Worm (Caenorhabditis elegans): ENCODE data around the gene ufm-1.

The ufm-1 gene

DNA sequence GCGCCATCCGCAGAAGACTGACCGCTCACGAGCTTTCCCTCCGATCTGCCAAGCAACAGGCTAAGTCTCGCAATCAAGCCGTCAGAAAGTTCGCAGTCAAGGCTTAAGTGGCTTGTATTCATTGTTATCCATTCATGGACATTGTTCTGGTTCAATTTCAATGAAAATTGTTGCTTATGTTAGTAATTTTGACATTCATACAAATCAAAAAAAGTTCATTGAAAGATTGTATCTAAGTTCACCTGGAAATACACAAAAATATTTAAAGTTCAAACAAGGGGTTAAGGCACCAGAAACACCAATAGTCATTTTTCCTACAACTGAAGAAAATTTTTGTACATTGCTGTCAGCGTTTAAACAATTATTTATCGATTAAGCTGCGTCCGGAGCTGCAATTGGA is 3.3 kb upstream of the ufm-1 start:
- TF ChIP-seq tra-4 (tag; optimal IDR thresholded peaks at IDR 0.05), result no peak
- TF ChIP-seq ceh-13 (GFP tag; optimal IDR thresholded peaks at IDR 0.05), result no peak
- TF ChIP-seq tbx-11 (GFP tag; IDR thresholded peaks at IDR 0.05), result no peak
- TF ChIP-seq ceh-36 (tag; optimal IDR thresholded peaks at IDR 0.05), result no peak
- TF ChIP-seq hnd-1 (tag; optimal IDR thresholded peaks at IDR 0.05), result no peak
- no peak for TF ChIP-seq ama-1 (optimal IDR thresholded peaks at IDR 0.05)
- TF ChIP-seq pes-1 (GFP tag; IDR thresholded peaks at IDR 0.05), result no peak
- TF ChIP-seq flt-1 (GFP tag; IDR thresholded peaks at IDR 0.05), result no peak
- TF ChIP-seq aly-1 (tag; optimal IDR thresholded peaks at IDR 0.05), result no peak
- no peak for TF ChIP-seq sea-1 (GFP tag; conservative IDR thresholded peaks at IDR 0.05)
- no peak for TF ChIP-seq hmbx-1 (tag; optimal IDR thresholded peaks at IDR 0.05)
- no peak for TF ChIP-seq scrt-1 (GFP tag; IDR thresholded peaks at IDR 0.05)
- no peak for TF ChIP-seq hmg-4 (GFP tag; optimal IDR thresholded peaks at IDR 0.05)
- no peak for TF ChIP-seq B0310.2 (tag; optimal IDR thresholded peaks at IDR 0.05)
- no peak for TF ChIP-seq tbx-37 (GFP tag; conservative IDR thresholded peaks at IDR 0.05)
- TF ChIP-seq ets-7 (tag; optimal IDR thresholded peaks at IDR 0.05), result no peak
- no peak for TF ChIP-seq F13C5.2 (tag; optimal IDR thresholded peaks at IDR 0.05)

DNA sequence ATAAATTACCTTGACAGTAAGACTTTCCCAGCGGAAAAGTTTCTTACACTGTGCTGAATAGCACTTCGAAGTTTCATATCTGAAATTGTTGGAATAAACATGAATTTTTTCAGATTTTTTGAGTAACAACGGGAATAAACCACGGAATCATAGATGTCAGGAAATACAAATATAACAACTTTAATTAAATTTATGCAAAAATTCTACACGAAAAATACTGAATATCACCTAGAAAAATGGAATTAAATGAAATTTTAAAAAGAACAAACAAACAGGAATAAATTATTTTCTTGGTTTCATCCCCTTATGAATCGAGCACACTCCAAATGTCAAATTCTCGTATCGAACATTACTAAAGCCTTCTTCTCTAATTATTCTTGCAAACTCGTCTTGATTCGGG is 1.6 kb upstream of the ufm-1 start, which contains the start of gene tag-307:
TSS of gene tag-307 (minus strand) at position 101 of the 400 bp plus-strand sequence.
- no peak for TF ChIP-seq B0310.2 (tag; optimal IDR thresholded peaks at IDR 0.05)
- TF ChIP-seq pes-1 (GFP tag; IDR thresholded peaks at IDR 0.05), result no peak
- no peak for TF ChIP-seq flt-1 (GFP tag; IDR thresholded peaks at IDR 0.05)
- TF ChIP-seq scrt-1 (GFP tag; IDR thresholded peaks at IDR 0.05), result no peak
- no peak for TF ChIP-seq hnd-1 (tag; optimal IDR thresholded peaks at IDR 0.05)
- TF ChIP-seq tra-4 (tag; optimal IDR thresholded peaks at IDR 0.05), result no peak

DNA sequence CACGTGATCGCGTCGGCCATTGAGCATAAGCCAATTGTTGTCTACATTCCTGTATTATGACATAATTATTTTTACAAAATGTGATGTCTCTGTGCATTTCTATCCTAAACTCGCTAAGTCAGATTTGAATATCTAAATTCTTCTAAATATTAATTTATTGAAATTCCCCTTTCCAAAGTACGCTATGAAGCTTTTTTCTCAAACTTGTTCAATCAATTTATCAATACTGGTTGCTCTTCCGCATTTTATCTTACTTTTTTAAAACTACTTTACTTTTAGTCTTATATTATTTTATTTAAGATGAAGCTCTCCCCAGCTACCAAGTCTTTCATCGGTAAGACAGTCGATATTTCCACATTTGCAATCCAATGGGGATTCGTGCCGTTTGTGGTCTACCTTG is 534 bp downstream of the ufm-1 start, which contains the start of gene tomm-7:
TSS of gene tomm-7 (plus strand) at position 301 of the 400 bp plus-strand sequence.
- TF ChIP-seq sea-1 (GFP tag; conservative IDR thresholded peaks at IDR 0.05), result no peak
- TF ChIP-seq F13C5.2 (tag; optimal IDR thresholded peaks at IDR 0.05), result no peak
- no peak for TF ChIP-seq B0310.2 (tag; optimal IDR thresholded peaks at IDR 0.05)
- TF ChIP-seq tra-4 (tag; optimal IDR thresholded peaks at IDR 0.05), result no peak
- TF ChIP-seq aly-1 (tag; optimal IDR thresholded peaks at IDR 0.05), result no peak
- no peak for TF ChIP-seq scrt-1 (GFP tag; IDR thresholded peaks at IDR 0.05)

DNA sequence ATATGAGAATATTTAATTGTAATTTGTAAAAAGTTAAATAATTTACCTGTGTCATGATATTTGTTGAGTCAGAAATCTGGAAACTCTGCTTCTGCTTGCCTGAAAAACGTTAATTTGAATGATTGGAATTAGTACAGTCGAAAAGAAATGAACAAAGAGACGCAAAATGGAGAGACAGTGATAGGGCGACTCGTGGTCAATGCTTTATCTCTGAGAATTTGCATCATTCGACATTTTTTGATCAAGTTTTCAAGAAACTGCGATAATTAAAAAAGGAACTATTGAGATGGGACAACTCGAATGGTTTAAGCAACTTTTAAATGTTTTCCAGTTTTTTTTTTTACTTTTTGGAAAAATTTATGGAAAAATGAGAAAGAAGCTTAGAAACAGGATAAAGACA is 2.1 kb downstream of the ufm-1 start, which contains the start of gene cuc-1:
TSS of gene cuc-1 (minus strand) at position 101 of the 400 bp plus-strand sequence.
- no peak for TF ChIP-seq sea-1 (GFP tag; conservative IDR thresholded peaks at IDR 0.05)
- TF ChIP-seq F13C5.2 (tag; optimal IDR thresholded peaks at IDR 0.05), result no peak
- no peak for TF ChIP-seq tra-4 (tag; optimal IDR thresholded peaks at IDR 0.05)
- no peak for TF ChIP-seq ets-7 (tag; optimal IDR thresholded peaks at IDR 0.05)
- TF ChIP-seq hmbx-1 (tag; optimal IDR thresholded peaks at IDR 0.05), result no peak
- no peak for TF ChIP-seq ama-1 (optimal IDR thresholded peaks at IDR 0.05)
- no peak for TF ChIP-seq pes-1 (GFP tag; IDR thresholded peaks at IDR 0.05)
- TF ChIP-seq hmg-4 (GFP tag; optimal IDR thresholded peaks at IDR 0.05), result no peak
- TF ChIP-seq ceh-36 (tag; optimal IDR thresholded peaks at IDR 0.05), result no peak
- no peak for TF ChIP-seq flt-1 (GFP tag; IDR thresholded peaks at IDR 0.05)
- TF ChIP-seq scrt-1 (GFP tag; IDR thresholded peaks at IDR 0.05), result no peak
- no peak for TF ChIP-seq hnd-1 (tag; optimal IDR thresholded peaks at IDR 0.05)
- TF ChIP-seq tbx-11 (GFP tag; IDR thresholded peaks at IDR 0.05), result no peak
- TF ChIP-seq ceh-13 (GFP tag; optimal IDR thresholded peaks at IDR 0.05), result no peak

DNA sequence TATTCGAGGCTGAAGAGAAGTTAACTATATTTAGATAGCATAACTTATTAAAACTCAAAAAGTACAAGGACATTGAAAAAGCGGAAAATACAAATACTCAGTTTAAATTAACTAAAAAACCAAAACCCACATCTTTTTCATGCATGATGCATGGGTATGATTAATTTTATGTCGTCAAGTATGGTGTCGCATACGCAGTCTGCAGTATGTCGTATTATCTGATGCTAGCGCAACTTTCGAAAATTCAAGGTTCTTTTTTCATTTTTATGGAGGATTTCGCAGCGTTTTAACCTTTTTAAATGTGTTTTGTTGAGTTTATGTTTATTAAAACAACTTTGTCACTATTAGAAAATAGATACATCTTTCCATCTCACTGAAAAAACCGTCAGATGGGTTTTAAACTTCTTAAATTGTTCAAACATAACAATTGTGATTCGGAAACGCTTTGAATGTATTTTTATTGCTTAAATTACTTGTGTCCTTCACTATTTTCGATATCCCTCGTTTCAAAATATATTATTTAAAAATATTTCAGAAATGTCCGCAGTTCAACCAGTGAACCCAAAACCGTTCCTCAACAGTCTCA is 2.8 kb downstream of the ufm-1 start, which contains the start of gene snr-5:
TSS of gene snr-5 (plus strand) at position 536 of the 586 bp plus-strand sequence.
- TF ChIP-seq ceh-13 (GFP tag; optimal IDR thresholded peaks at IDR 0.05), result no peak
- TF ChIP-seq aly-1 (tag; optimal IDR thresholded peaks at IDR 0.05), result no peak
- no peak for TF ChIP-seq F13C5.2 (tag; optimal IDR thresholded peaks at IDR 0.05)
- no peak for TF ChIP-seq pes-1 (GFP tag; IDR thresholded peaks at IDR 0.05)
- TF ChIP-seq ama-1 (optimal IDR thresholded peaks at IDR 0.05), result no peak
- no peak for TF ChIP-seq tra-4 (tag; optimal IDR thresholded peaks at IDR 0.05)
- no peak for TF ChIP-seq flt-1 (GFP tag; IDR thresholded peaks at IDR 0.05)
- no peak for TF ChIP-seq tbx-37 (GFP tag; conservative IDR thresholded peaks at IDR 0.05)
- no peak for TF ChIP-seq hmbx-1 (tag; optimal IDR thresholded peaks at IDR 0.05)

DNA sequence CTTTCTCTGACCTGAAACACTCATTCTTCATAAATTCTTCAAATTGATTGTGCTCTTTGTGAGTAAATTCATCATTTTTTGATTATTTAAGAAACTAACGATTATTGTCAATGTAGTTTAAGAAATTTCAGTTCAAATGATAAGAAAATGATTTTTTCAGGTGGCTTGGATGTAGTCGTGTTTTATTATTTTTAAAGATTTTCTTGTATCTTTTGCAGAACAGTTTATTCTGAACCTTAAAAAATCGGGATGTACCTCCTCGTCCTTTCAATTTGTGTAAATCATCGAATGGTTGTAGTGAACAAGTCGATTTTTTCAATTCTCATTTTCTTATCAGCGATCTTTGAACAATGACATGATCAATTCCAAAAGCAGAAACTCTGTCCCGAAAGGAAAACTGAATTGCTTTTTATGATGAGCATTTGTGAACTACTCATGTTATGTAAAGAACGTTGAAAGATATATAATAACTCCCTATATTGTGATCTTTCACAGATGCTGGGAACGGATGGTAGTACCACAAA is 6.5 kb downstream of the ufm-1 start, which contains the start of gene slc-17.3:
TSS of gene slc-17.3 (minus strand) at position 51 of the 524 bp plus-strand sequence.
- TF ChIP-seq hmbx-1 (tag; optimal IDR thresholded peaks at IDR 0.05) (no peak), ets-7 (tag; optimal IDR thresholded peaks at IDR 0.05) (no peak), tbx-11 (GFP tag; IDR thresholded peaks at IDR 0.05) (no peak), B0310.2 (tag; optimal IDR thresholded peaks at IDR 0.05) (no peak), ama-1 (optimal IDR thresholded peaks at IDR 0.05) (no peak), tra-4 (tag; optimal IDR thresholded peaks at IDR 0.05) (no peak), hnd-1 (tag; optimal IDR thresholded peaks at IDR 0.05) (no peak)

DNA sequence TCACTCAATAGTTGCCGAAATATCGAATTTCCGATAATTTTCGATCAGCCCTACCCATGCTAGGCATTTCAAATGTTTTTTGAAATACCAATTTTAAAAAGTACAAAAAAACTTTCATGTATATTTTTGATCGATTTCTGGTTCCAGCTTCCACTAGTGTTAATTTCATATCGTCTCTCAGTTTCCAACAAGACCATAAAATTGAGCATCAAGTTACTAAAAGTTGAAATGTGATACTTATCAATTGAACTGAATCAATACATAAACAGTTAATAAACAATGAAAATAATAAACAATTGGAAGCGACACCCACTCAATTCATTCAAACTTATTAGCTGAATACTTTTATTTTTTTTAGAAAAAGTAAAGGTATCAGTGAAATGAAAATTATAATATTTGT is 7.4 kb downstream of the ufm-1 start, which contains the start of gene cup-4:
TSS of gene cup-4 (plus strand) at position 301 of the 400 bp plus-strand sequence.
- TF ChIP-seq hnd-1 (tag; optimal IDR thresholded peaks at IDR 0.05) (no peak), ets-7 (tag; optimal IDR thresholded peaks at IDR 0.05) (no peak), tra-4 (tag; optimal IDR thresholded peaks at IDR 0.05) (no peak), ceh-36 (tag; optimal IDR thresholded peaks at IDR 0.05) (no peak)

DNA sequence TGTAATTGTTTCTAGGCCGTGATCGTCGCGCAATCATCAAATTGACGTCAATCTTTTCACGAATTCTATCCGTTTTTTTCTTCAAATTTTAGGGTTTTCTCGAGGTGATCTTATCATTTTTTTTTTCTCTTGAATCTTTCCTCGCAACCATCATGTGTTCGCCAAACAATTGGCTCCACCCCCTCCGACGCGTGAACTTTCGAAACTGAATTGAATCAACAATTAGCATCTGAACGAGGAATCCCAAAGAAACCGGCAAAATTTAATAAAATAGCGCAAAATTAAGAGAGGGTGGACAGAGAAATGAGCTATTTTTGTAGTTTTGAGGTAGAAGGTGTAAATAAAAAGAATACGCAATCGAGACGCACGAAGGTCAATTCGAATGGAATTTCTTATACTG is 14.0 kb downstream of the ufm-1 start:
- no peak for TF ChIP-seq tra-4 (tag; optimal IDR thresholded peaks at IDR 0.05)
- no peak for TF ChIP-seq hnd-1 (tag; optimal IDR thresholded peaks at IDR 0.05)
- no peak for TF ChIP-seq ets-7 (tag; optimal IDR thresholded peaks at IDR 0.05)
- no peak for TF ChIP-seq scrt-1 (GFP tag; IDR thresholded peaks at IDR 0.05)
- no peak for TF ChIP-seq pes-1 (GFP tag; IDR thresholded peaks at IDR 0.05)
- TF ChIP-seq tbx-37 (GFP tag; conservative IDR thresholded peaks at IDR 0.05), result no peak
- TF ChIP-seq B0310.2 (tag; optimal IDR thresholded peaks at IDR 0.05), result no peak
- TF ChIP-seq ama-1 (optimal IDR thresholded peaks at IDR 0.05), result no peak
- no peak for TF ChIP-seq ceh-36 (tag; optimal IDR thresholded peaks at IDR 0.05)
- no peak for TF ChIP-seq tbx-11 (GFP tag; IDR thresholded peaks at IDR 0.05)
- TF ChIP-seq hmbx-1 (tag; optimal IDR thresholded peaks at IDR 0.05), result no peak
- no peak for TF ChIP-seq hmg-4 (GFP tag; optimal IDR thresholded peaks at IDR 0.05)
- no peak for TF ChIP-seq ceh-13 (GFP tag; optimal IDR thresholded peaks at IDR 0.05)
- TF ChIP-seq aly-1 (tag; optimal IDR thresholded peaks at IDR 0.05), result no peak

Measured in whole organism, early embryonic.